Fruit fly (Drosophila melanogaster) S2 (cell line): ENCODE data around the gene CG33796.

Source experiments
- CG8478 ChIP-seq: fragments of >200 bp; optimal IDR thresholded peaks from 2 replicates; lab custom pipeline; 2018
- CTCF ChIP-seq, 2 experiments: fragments of >200 bp; optimal IDR thresholded peaks; 2 replicates each; lab custom pipeline; 2018

DNA sequence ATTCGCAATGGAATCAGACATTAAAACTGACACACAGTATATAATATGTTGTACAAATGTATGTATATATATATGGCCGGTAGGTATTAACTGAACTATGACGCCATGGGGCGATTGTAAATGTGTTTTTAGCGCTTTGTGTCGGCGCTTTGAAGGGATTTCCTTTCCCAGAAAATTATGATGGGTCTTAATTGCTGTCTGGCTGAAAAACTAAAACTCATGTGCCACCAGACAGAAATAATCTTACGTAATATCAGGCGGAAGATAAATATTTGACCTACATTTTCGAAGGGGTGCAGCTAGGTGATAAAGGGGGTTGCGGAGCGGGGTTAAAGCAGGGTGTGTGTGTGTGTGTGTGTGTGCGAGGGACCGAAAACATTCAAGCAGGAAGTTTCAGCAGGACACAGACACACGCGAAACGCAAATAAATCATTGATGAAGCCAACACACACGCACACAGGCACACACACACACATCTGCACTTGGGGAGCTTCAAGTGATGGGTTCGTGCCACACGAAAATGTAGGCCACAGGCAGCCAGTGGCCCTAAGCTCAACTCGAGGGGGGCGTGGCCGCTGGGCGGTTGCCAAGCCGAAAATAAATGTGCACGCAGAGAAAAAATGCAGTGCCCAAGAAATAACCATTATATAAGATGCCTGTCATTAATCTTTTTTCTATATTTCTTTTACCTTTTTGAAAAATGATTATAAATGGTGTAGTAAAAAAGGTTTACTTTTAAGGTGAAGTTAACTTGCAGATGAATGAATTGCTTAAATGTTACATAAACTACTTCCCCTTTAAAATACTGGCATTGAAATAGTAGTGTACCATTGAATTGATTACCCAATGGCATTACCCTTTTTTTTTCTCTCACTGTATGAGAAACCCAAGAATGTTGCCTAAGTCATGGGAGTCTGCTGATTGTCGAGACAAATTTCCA lies 12.4 kb downstream of the CG33796 start:
- TF ChIP-seq CG8478 (lab: Kevin White, UChicago) (no peak), CTCF (optimal IDR thresholded peaks at IDR 0.05; lab: Kevin White, UChicago) (no peak)
